Worm (Caenorhabditis elegans) whole organism, L3 larva: ENCODE measurements around the gene best-15.
A peak's percentile ranks its signal among the peaks of the same experiment; 100 is the strongest.

ENCODE experiments used
- ZK546.5 ChIP-seq: sonication (generic microtip); optimal IDR thresholded peaks from 2 replicates; lab custom pipeline; 2017; ENCODE audit warnings: missing biosample characterization, missing genetic modification characterization
- ama-1 ChIP-seq: fragments of 150-350 bp; optimal IDR thresholded peaks from 2 replicates; lab custom pipeline; 2018
- ceh-16 ChIP-seq: sonication (generic microtip); optimal IDR thresholded peaks from 2 replicates; lab custom pipeline; 2017; ENCODE audit warnings: missing biosample characterization, missing genetic modification characterization
- ceh-28 ChIP-seq: fragments of 150-350 bp; optimal IDR thresholded peaks from 2 replicates; lab custom pipeline; 2014; ENCODE audit warnings: missing biosample characterization, missing genetic modification reagents, missing genetic modification characterization
- ceh-82 ChIP-seq: fragments of 150-350 bp; optimal IDR thresholded peaks from 2 replicates; lab custom pipeline; 2014; ENCODE audit warnings: missing biosample characterization, missing genetic modification characterization
- ceh-9 ChIP-seq: sonication (generic microtip); optimal IDR thresholded peaks from 2 replicates; lab custom pipeline; 2018; ENCODE audit warnings: missing biosample characterization, missing genetic modification characterization
- daf-12 ChIP-seq: fragments of 150-350 bp; optimal IDR thresholded peaks from 2 replicates; lab custom pipeline; 2014; ENCODE audit warnings: missing biosample characterization, missing genetic modification reagents, missing genetic modification characterization
- elt-1 ChIP-seq: fragments of 150-350 bp; optimal IDR thresholded peaks from 2 replicates; lab custom pipeline; 2014; ENCODE audit warnings: missing biosample characterization, missing genetic modification characterization
- elt-2 ChIP-seq: sonication (generic microtip); optimal IDR thresholded peaks from 2 replicates; lab custom pipeline; 2016; ENCODE audit warnings: missing genetic modification reagents, mild to moderate bottlenecking, missing genetic modification characterization, missing compliant biosample characterization
- elt-3 ChIP-seq, 3 experiments: fragments of 150-350 bp in 1 of 3; sonication (generic microtip) in 2 of 3; optimal IDR thresholded peaks; 2 replicates in 2 of 3; 4 replicates in 1 of 3; lab custom pipeline; 2014 to 2017; ENCODE audit warnings: missing biosample characterization in 3 of 3, missing genetic modification characterization in 3 of 3
- fkh-10 ChIP-seq: sonication (generic microtip); optimal IDR thresholded peaks from 2 replicates; lab custom pipeline; 2017; ENCODE audit warnings: missing biosample characterization, missing genetic modification reagents, missing genetic modification characterization
- fos-1 ChIP-seq: fragments of 150-350 bp; optimal IDR thresholded peaks from 2 replicates; lab custom pipeline; 2014; ENCODE audit warnings: missing biosample characterization, missing genetic modification characterization
- hmg-11 ChIP-seq: sonication (generic microtip); optimal IDR thresholded peaks from 2 replicates; lab custom pipeline; 2016; ENCODE audit warnings: missing genetic modification characterization, missing compliant biosample characterization
- lin-15B ChIP-seq: fragments of 150-350 bp; optimal IDR thresholded peaks from 2 replicates; lab custom pipeline; 2014; ENCODE audit warnings: missing biosample characterization, missing genetic modification characterization
- lin-39 ChIP-seq: fragments of 150-350 bp; optimal IDR thresholded peaks from 2 replicates; lab custom pipeline; 2018; ENCODE audit warnings: missing biosample characterization, missing genetic modification reagents, missing genetic modification characterization
- lsy-12 ChIP-seq: sonication (generic microtip); optimal IDR thresholded peaks from 2 replicates; lab custom pipeline; 2016; ENCODE audit warnings: mild to moderate bottlenecking, missing genetic modification characterization, missing compliant biosample characterization
- mml-1 ChIP-seq: fragments of 150-350 bp; sonication (generic microtip); optimal IDR thresholded peaks from 3 replicates; lab custom pipeline; 2014; ENCODE audit warnings: missing biosample characterization, missing genetic modification characterization
- nfya-1 ChIP-seq: sonication (generic microtip); optimal IDR thresholded peaks from 2 replicates; lab custom pipeline; 2017; ENCODE audit warnings: missing genetic modification characterization, mild to moderate bottlenecking, missing compliant biosample characterization, antibody characterized with exemption, moderate library complexity; ENCODE audit not compliant: insufficient read depth
- nhr-11 ChIP-seq: fragments of 150-350 bp; optimal IDR thresholded peaks from 2 replicates; lab custom pipeline; 2014; ENCODE audit warnings: missing biosample characterization, missing genetic modification characterization
- nhr-12 ChIP-seq: fragments of 150-350 bp; optimal IDR thresholded peaks from 2 replicates; lab custom pipeline; 2014; ENCODE audit warnings: missing biosample characterization, missing genetic modification characterization
- nhr-23 ChIP-seq: fragments of 150-350 bp; optimal IDR thresholded peaks from 2 replicates; lab custom pipeline; 2014; ENCODE audit warnings: missing biosample characterization, missing genetic modification reagents, missing genetic modification characterization
- nhr-237 ChIP-seq: fragments of 150-350 bp; optimal IDR thresholded peaks from 2 replicates; lab custom pipeline; 2014; ENCODE audit warnings: missing biosample characterization, missing genetic modification characterization
- nhr-25 ChIP-seq: sonication (generic microtip); optimal IDR thresholded peaks from 2 replicates; lab custom pipeline; 2017; ENCODE audit warnings: missing biosample characterization, missing genetic modification characterization
- nhr-28 ChIP-seq: fragments of 150-350 bp; optimal IDR thresholded peaks from 2 replicates; lab custom pipeline; 2014; ENCODE audit warnings: missing biosample characterization, missing genetic modification characterization
- nhr-43 ChIP-seq: sonication (generic microtip); optimal IDR thresholded peaks from 2 replicates; lab custom pipeline; 2016; ENCODE audit warnings: mild to moderate bottlenecking, missing genetic modification characterization, missing compliant biosample characterization; ENCODE audit not compliant: poor library complexity, severe bottlenecking
- nhr-67 ChIP-seq: fragments of 150-350 bp; optimal IDR thresholded peaks from 2 replicates; lab custom pipeline; 2014; ENCODE audit warnings: missing biosample characterization, missing genetic modification characterization
- nhr-77 ChIP-seq: fragments of 150-350 bp; optimal IDR thresholded peaks from 2 replicates; lab custom pipeline; 2014; ENCODE audit warnings: missing biosample characterization, missing genetic modification characterization
- pha-4 ChIP-seq: fragments of 150-350 bp; optimal IDR thresholded peaks from 2 replicates; lab custom pipeline; 2014; ENCODE audit warnings: missing biosample characterization, missing genetic modification reagents, missing genetic modification characterization
- pqm-1 ChIP-seq: fragments of 150-350 bp; optimal IDR thresholded peaks from 2 replicates; lab custom pipeline; 2017; ENCODE audit warnings: missing biosample characterization, missing genetic modification characterization, inconsistent platforms
- sea-2 ChIP-seq: fragments of 150-350 bp; sonication (generic microtip); optimal IDR thresholded peaks from 4 replicates; lab custom pipeline; 2014; ENCODE audit warnings: missing biosample characterization, missing genetic modification reagents, missing genetic modification characterization
- snpc-4 ChIP-seq: fragments of 150-350 bp; optimal IDR thresholded peaks from 2 replicates; lab custom pipeline; 2014; ENCODE audit warnings: missing biosample characterization, missing genetic modification characterization
- unc-39 ChIP-seq: sonication (generic microtip); optimal IDR thresholded peaks from 4 replicates; lab custom pipeline; 2017; ENCODE audit warnings: missing biosample characterization, missing genetic modification characterization
- unc-62 ChIP-seq: fragments of 150-350 bp; sonication (generic microtip); optimal IDR thresholded peaks from 4 replicates; lab custom pipeline; 2014; ENCODE audit warnings: missing biosample characterization, missing genetic modification reagents, missing genetic modification characterization
- zag-1 ChIP-seq: fragments of 150-350 bp; optimal IDR thresholded peaks from 2 replicates; lab custom pipeline; 2014; ENCODE audit warnings: missing biosample characterization, missing genetic modification characterization
- ztf-11 ChIP-seq: fragments of 150-350 bp; optimal IDR thresholded peaks from 2 replicates; lab custom pipeline; 2014; ENCODE audit warnings: missing biosample characterization, missing genetic modification characterization

The best-15 gene

DNA sequence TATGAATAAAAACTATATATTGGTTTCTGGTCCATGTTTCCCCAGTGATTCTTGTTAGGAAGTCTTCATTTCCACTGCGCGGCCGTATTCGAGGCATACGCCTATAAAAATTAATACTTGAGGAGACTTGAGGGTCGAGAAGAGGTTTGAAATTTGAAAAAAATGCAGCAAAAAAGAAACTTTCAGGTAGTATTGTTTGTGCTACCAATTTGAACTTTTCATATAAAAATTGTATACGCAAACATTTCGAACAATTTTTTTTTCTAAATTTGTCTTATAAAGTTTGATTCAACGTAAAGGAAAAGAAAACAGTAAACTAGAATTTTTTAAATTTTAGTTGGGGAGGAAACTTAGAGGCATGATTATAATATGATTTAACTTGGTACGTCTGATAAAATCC, 19.8 kb upstream of the best-15 start, which contains the start of gene T11G6.4:
T11G6.4 (minus strand) TSS at position 101 of the 400 bp plus-strand sequence.
- TF ChIP-seq snpc-4 (no peak), fkh-10 (GFP tag; lab: Kevin White, UChicago) (no peak), nhr-237 (no peak), nhr-77 (no peak), lin-15B (tag; lab: Kevin White, UChicago) (no peak), zag-1 (tag; lab: Kevin White, UChicago) (no peak), ceh-82 (tag; lab: Kevin White, UChicago) (no peak), elt-1 (no peak), nhr-25 (tag; lab: Kevin White, UChicago) (no peak), fos-1 (no peak), ama-1 (lab: Kevin White, UChicago) (no peak), nhr-28 (tag; lab: Kevin White, UChicago) (no peak), ceh-9 (tag; lab: Kevin White, UChicago) (no peak), nhr-11 (tag; lab: Kevin White, UChicago) (no peak), ZK546.5 (no peak), ceh-28 (tag; lab: Kevin White, UChicago) (no peak), nhr-23 (tag; lab: Kevin White, UChicago) (no peak), nhr-67 (tag; lab: Kevin White, UChicago) (no peak), lin-39 (no peak), nhr-12 (tag; lab: Kevin White, UChicago) (no peak)

DNA sequence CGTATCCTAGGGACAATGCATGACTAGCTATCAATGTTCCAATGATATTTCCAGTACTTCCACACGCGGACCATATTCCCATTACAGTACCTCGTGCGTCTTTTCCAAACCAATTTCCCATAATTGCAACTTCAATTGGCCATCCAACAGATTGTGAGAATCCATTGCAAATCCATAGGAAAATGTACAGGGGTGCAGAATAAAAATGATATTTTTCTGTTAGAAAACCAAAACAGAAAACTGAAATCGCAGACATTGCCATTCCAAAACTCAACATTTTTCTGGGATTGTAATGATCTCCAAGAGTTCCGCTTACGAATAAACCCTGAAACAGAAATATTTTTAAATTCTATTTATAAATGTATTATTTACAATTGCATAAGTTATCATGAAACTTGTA, 19.1 kb upstream of the best-15 start:
- TF ChIP-seq unc-62 (GFP tag; lab: Kevin White, UChicago) (no peak), elt-3 (tag; optimal IDR thresholded peaks at IDR 0.05; lab: Kevin White, UChicago) (no peak)

DNA sequence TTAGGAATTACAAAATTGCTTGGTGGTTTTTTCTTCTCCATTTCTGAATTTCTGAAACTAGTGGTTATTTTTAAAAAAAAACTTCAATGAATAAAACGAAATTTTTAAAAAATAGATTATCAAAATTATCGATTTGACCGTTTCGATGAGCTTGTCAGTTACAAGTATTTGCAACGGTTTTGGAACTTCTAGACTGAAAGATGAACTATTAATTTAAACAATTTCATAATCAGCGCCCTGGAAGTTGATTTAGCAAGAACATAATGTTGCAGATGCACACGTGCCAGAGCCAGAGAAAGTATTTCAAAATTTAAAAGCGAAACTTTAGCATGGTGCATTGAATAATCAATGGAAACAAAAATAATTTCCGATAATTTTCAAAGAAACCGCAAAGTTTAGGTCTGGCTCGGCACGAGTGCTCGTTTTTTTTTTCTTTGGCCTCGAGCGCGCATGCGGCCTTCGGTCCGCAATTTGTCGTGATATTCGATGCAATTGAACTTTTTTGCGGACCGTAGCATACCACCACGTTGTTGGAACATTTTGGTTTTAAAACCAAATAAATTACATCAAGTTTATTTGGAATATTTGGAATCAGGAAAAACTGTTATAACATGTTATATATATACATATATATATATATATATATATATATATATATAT, 10.8 kb upstream of the best-15 start, which contains the start of gene T11G6.5:
T11G6.5 (minus strand) TSS at position 51 of the 660 bp plus-strand sequence.
- TF ChIP-seq pha-4 (tag; lab: Kevin White, UChicago) (peak; percentile 66), nfya-1 (tag; lab: Kevin White, UChicago) (peak; percentile 67), elt-2 (tag; lab: Kevin White, UChicago) (peak; percentile 3), sea-2 (no peak), lin-15B (tag; lab: Kevin White, UChicago) (peak; percentile 33), hmg-11 (tag; lab: Kevin White, UChicago) (peak; percentile 46), daf-12 (tag; lab: Kevin White, UChicago) (no peak)

DNA sequence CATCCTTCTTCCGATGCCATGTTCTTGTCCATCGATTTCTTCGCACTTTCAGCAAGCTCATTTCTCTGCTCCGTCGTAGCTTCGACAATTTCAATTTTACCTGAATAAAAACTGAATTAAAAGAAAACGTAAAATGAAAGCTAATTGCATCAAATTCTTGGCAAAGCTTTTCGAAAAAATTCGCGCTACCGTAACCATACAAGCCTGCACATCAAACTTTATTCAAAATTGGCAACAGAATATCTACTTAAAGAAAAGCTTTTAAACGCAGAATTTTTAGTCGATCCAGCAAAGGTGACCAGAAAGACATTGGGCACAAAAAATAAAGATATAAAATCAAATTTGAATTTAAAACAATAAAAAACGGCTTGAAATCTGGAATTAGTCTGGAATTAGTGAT, 10.2 kb upstream of the best-15 start:
- TF ChIP-seq nfya-1 (tag; lab: Kevin White, UChicago), result no peak

DNA sequence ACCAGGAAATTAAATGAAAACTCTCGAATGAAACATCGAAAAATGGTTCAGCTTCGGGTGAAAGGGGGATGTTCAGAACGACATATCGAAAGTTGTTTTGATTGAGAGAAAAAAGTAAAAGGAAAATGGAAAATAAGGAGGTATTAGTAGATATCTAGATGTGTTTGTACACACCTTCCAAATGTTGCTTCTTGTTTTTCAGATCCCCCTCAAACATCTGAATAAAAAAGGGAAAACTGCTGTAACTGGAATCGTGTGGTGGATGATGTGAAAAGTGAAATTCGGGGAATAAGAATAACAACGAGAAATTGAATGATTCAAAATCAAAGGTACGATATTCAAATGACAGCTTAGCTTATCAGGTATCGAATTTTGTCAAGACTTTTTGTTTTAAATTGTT, 4.0 kb downstream of the best-15 start, which contains the start of gene npax-3:
npax-3 (minus strand) TSS at position 101 of the 400 bp plus-strand sequence.
- TF ChIP-seq nhr-43 (no peak), unc-39 (tag; lab: Kevin White, UChicago) (no peak), ceh-16 (tag; lab: Kevin White, UChicago) (no peak), lsy-12 (no peak), unc-62 (GFP tag; lab: Kevin White, UChicago) (no peak), fos-1 (no peak), ztf-11 (tag; lab: Kevin White, UChicago) (no peak), nfya-1 (tag; lab: Kevin White, UChicago) (no peak), nhr-23 (tag; lab: Kevin White, UChicago) (no peak), nhr-11 (tag; lab: Kevin White, UChicago) (no peak), ZK546.5 (no peak), mml-1 (tag; lab: Kevin White, UChicago) (no peak), lin-15B (tag; lab: Kevin White, UChicago) (no peak), pha-4 (tag; lab: Kevin White, UChicago) (no peak), elt-1 (no peak), pqm-1 (tag; lab: Kevin White, UChicago) (no peak), elt-2 (tag; lab: Kevin White, UChicago) (no peak), zag-1 (tag; lab: Kevin White, UChicago) (no peak), daf-12 (tag; lab: Kevin White, UChicago) (no peak)
